Worm (Caenorhabditis elegans): ENCODE measurements around the gene K06A9.3.

K06A9.3 gene

ce11 chrX:1524559-1524958 lies 10.6 kb downstream of the K06A9.3 start (continued):
- TF ChIP-seq hif-1 (tag; optimal IDR thresholded peaks at IDR 0.05) (peak in 1 of 2 experiments; percentile 31), snpc-1.2 (GFP tag; IDR thresholded peaks at IDR 0.05) (no peak), daf-16 (GFP tag; optimal IDR thresholded peaks at IDR 0.05) (no peak), daf-16 (tag; optimal IDR thresholded peaks at IDR 0.05) (peak; percentile 18), mdt-29 (GFP tag; IDR thresholded peaks at IDR 0.05) (no peak), fkh-10 (GFP tag; optimal IDR thresholded peaks at IDR 0.05) (peak; percentile 35), mdl-1 (tag; optimal IDR thresholded peaks at IDR 0.05) (peak in 1 of 2 experiments; percentile 63), F10B5.3 (tag; optimal IDR thresholded peaks at IDR 0.05) (no peak), nhr-102 (tag; optimal IDR thresholded peaks at IDR 0.05) (no peak), ZK337.2 (GFP tag; IDR thresholded peaks at IDR 0.05) (no peak), Y48G9A.11 (GFP tag; IDR thresholded peaks at IDR 0.05) (no peak), hmg-1.1 (GFP tag; IDR thresholded peaks at IDR 0.05) (peak; percentile 60), daf-8 (GFP tag; IDR thresholded peaks at IDR 0.05) (no peak), hlh-11 (tag; optimal IDR thresholded peaks at IDR 0.05) (peak; percentile 67), nhr-11 (tag; optimal IDR thresholded peaks at IDR 0.05) (no peak)

- TF ChIP-seq nhr-42 (GFP tag; IDR thresholded peaks at IDR 0.05) (no peak), aha-1 (tag) (peak; percentile 66)
Observed at ce11 chrX:1523272-1523671, 11.9 kb downstream of the K06A9.3 start.

DNA sequence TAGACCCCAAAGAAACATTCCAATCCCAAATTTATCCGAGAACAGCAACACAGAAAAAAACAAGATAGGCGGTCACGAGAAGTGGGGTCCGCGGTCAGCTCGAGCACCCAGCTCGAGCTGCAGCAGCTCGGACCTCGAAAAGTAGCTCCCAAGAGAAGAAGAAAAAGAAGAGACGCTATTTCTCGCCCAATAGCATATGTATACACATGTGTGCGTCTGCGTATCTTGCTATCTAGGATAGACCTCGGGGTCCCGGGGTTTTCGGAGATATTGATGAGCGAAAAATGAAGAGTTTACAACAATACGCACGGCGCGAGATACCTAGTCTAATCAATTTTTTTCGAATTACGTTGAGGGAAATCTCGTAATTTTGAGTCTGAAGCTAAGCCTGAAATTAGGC lies 13.1 kb downstream of the K06A9.3 start:
- TF ChIP-seq lin-38 (GFP tag; IDR thresholded peaks at IDR 0.05): no peak
- no peak for TF ChIP-seq Y75B8A.6 (GFP tag; IDR thresholded peaks at IDR 0.05)
- TF ChIP-seq hif-1 (tag; optimal IDR thresholded peaks at IDR 0.05): no peak
- peak; percentile 96 for TF ChIP-seq aha-1 (tag)
- TF ChIP-seq tag-97 (GFP tag; IDR thresholded peaks at IDR 0.05): no peak
- peak; percentile 4 for TF ChIP-seq mes-2 (tag; optimal IDR thresholded peaks at IDR 0.05; ENCODE audit: poor library complexity, severe bottlenecking)
- TF ChIP-seq unc-39 (tag; optimal IDR thresholded peaks at IDR 0.05): no peak
- TF ChIP-seq nhr-11 (tag; optimal IDR thresholded peaks at IDR 0.05): peak; percentile 19
- no peak for TF ChIP-seq T20F7.1 (GFP tag; optimal IDR thresholded peaks at IDR 0.05)
- peak; percentile 60 for TF ChIP-seq hlh-11 (tag; optimal IDR thresholded peaks at IDR 0.05)
- TF ChIP-seq spr-3 (GFP tag; optimal IDR thresholded peaks at IDR 0.05): no peak
- no peak for TF ChIP-seq mep-1 (tag; optimal IDR thresholded peaks at IDR 0.05)
- TF ChIP-seq gei-8 (GFP tag; optimal IDR thresholded peaks at IDR 0.05): no peak
- TF ChIP-seq hlh-30 (tag; optimal IDR thresholded peaks at IDR 0.05; ENCODE audit: insufficient read depth): peak; percentile 82
- no peak for TF ChIP-seq zip-2 (tag; optimal IDR thresholded peaks at IDR 0.05)
- TF ChIP-seq set-16 (GFP tag; IDR thresholded peaks at IDR 0.05): peak; percentile 36; the same call in 1 of the 2 replicates
- peak in 1 of 2 experiments; percentile 45 for TF ChIP-seq mdl-1 (tag; optimal IDR thresholded peaks at IDR 0.05)
- peak in 1 of 2 experiments; percentile 27 for TF ChIP-seq lsy-2 (tag; optimal IDR thresholded peaks at IDR 0.05)

DNA sequence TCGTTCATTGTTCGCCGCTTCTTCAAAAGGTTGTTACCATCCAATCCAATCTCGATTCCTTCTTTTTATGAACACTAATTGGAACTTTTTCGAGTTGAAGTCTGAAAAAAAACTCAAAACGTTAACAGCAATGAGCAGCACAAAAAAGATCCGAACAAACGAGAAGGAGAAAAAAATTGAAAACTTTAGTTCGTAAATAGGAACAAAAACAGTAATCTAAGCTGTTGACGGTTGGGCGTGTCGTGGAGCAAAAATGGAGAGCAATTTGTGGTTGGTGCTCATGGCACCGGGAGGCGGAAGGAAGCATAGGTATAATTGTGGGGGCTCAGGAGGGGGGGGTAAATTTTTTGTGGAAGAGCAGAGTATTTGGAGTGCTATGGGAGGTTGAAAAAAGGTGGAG lies 13.8 kb downstream of the K06A9.3 start, which contains the start of gene toca-1:
Gene toca-1, minus strand, starts transcription at position 101 of the 400 bp plus-strand sequence.
- TF ChIP-seq zfp-2 (tag; optimal IDR thresholded peaks at IDR 0.05): no peak
- no peak for TF ChIP-seq skn-1 (tag; optimal IDR thresholded peaks at IDR 0.05)
- no peak for TF ChIP-seq hlh-30 (tag; optimal IDR thresholded peaks at IDR 0.05; ENCODE audit: insufficient read depth)
- no peak for TF ChIP-seq lin-13 (GFP tag; optimal IDR thresholded peaks at IDR 0.05)
- no peak for TF ChIP-seq Y75B8A.6 (GFP tag; IDR thresholded peaks at IDR 0.05)

- TF ChIP-seq set-16 (GFP tag; IDR thresholded peaks at IDR 0.05) (peak; percentile 40; the same call in 1 of the 2 replicates), aha-1 (tag) (peak; percentile 94), sdz-12 (GFP tag; optimal IDR thresholded peaks at IDR 0.05) (no peak)
Observed at ce11 chrX:1517519-1517918, 17.6 kb downstream of the K06A9.3 start.
